Fruit fly (Drosophila melanogaster) whole organism: Measurements from ENCODE around the gene RpS12.

Experiments used
- CG8478 ChIP-seq: fragments of >200 bp; optimal IDR thresholded peaks from 2 replicates; lab custom pipeline; 2018; ENCODE audit warnings: inconsistent platforms
- Dll ChIP-seq: fragments of >200 bp; optimal IDR thresholded peaks from 2 replicates; lab custom pipeline; 2017
- EcR ChIP-seq, 2 experiments: fragments of >200 bp; optimal IDR thresholded peaks; 2 replicates each; lab custom pipeline; 2017; ENCODE audit warnings: missing biosample characterization in 2 of 2, missing genetic modification characterization in 2 of 2, missing genetic modification reagents in 2 of 2
- pan ChIP-seq: fragments of >200 bp; optimal IDR thresholded peaks from 2 replicates; lab custom pipeline; 2017
- psq ChIP-seq: fragments of >200 bp; optimal IDR thresholded peaks from 2 replicates; lab custom pipeline; 2017
- usp ChIP-seq: fragments of >200 bp; optimal IDR thresholded peaks from 2 replicates; lab custom pipeline; 2017; ENCODE audit warnings: missing biosample characterization, missing genetic modification characterization, mixed read lengths

The RpS12 gene

DNA sequence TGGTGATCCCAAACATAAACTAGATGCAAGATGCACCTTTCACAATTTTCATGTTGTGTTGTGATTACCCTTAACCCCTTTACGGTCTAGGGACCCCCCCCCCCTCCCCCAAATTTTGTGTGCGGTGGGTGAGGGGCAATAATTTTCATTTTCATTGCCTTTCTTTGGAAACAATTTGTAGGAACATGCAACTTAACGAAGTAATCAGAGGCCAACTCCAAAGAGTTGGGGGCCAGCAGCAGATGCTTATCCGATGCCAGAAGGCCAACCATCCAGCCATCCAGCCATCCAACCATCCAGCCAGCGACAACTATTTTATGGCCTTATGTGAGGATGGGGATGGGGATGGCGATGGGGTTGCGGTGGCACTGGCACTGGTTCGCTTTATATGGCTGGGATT, 41.8 kb downstream of the RpS12 start:
- TF ChIP-seq usp = no peak
- TF ChIP-seq pan (lab: Kevin White, UChicago) = no peak
- TF ChIP-seq Dll (lab: Kevin White, UChicago) = no peak
- no peak for TF ChIP-seq CG8478 (lab: Kevin White, UChicago)

- TF ChIP-seq psq (lab: Kevin White, UChicago) (no peak), EcR (GFP tag; optimal IDR thresholded peaks at IDR 0.05; lab: Kevin White, UChicago) (no peak), pan (lab: Kevin White, UChicago) (no peak), Dll (lab: Kevin White, UChicago) (no peak), usp (no peak), CG8478 (lab: Kevin White, UChicago) (no peak)
These were observed 42.5 kb downstream of the RpS12 start for dm6 chr3L:13065619-13066018.

dm6 chr3L:13066220-13066619, 43.1 kb downstream of the RpS12 start:
- no peak for TF ChIP-seq Dll (lab: Kevin White, UChicago)
- TF ChIP-seq pan (lab: Kevin White, UChicago) = no peak
- TF ChIP-seq CG8478 (lab: Kevin White, UChicago) = no peak
- TF ChIP-seq EcR (GFP tag; optimal IDR thresholded peaks at IDR 0.05; lab: Kevin White, UChicago) = no peak
- no peak for TF ChIP-seq usp
- TF ChIP-seq psq (lab: Kevin White, UChicago) = no peak

DNA sequence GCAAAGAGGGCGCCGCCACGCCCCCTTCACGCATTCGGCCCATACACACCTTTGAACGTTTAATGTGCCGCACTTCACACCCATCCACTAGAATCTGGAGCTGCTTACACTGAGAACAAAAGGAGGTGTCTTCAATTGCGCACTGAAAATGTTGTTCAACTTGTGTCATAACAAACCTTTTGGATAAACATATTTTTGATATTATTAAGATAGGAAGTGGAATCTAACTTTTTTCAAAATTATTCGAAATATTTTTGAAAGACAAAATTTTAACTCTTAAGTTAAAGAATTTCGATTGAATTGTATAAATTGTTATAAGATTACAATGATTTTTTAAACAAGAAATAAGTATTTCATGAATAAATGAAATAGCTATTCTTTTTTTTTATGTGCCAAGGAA, 45.1 kb downstream of the RpS12 start:
- TF ChIP-seq EcR (GFP tag; optimal IDR thresholded peaks at IDR 0.05; lab: Kevin White, UChicago) = no peak
- TF ChIP-seq psq (lab: Kevin White, UChicago) = no peak
- no peak for TF ChIP-seq CG8478 (lab: Kevin White, UChicago)
- no peak for TF ChIP-seq pan (lab: Kevin White, UChicago)
- no peak for TF ChIP-seq usp
- no peak for TF ChIP-seq Dll (lab: Kevin White, UChicago)

dm6 chr3L:13074084-13074624, 51.0 kb downstream of the RpS12 start:
- TF ChIP-seq CG8478 (lab: Kevin White, UChicago) = no peak
- no peak for TF ChIP-seq psq (lab: Kevin White, UChicago)
- no peak for TF ChIP-seq Dll (lab: Kevin White, UChicago)
- no peak for TF ChIP-seq usp
- TF ChIP-seq EcR (GFP tag; optimal IDR thresholded peaks at IDR 0.05; lab: Kevin White, UChicago) = no peak
- no peak for TF ChIP-seq pan (lab: Kevin White, UChicago)
